Worm (Caenorhabditis elegans) whole organism, L2 larva: ENCODE results near the gene srw-112.
"Not testable (repeated sequence)": the region's sequence is repeated elsewhere in the genome, so short reads cannot be mapped to it uniquely, and the experiment has no call there.

Source experiments
- lin-13 ChIP-seq: fragments of 150-350 bp; optimal IDR thresholded peaks from 2 replicates; lab custom pipeline; 2014; ENCODE audit warnings: missing biosample characterization, missing genetic modification reagents, missing genetic modification characterization
- nhr-237 ChIP-seq: fragments of 150-350 bp; optimal IDR thresholded peaks from 2 replicates; lab custom pipeline; 2014; ENCODE audit warnings: missing biosample characterization, missing genetic modification characterization
- ztf-4 ChIP-seq: fragments of 150-350 bp; optimal IDR thresholded peaks from 2 replicates; lab custom pipeline; 2014; ENCODE audit warnings: missing biosample characterization, missing genetic modification characterization

DNA sequence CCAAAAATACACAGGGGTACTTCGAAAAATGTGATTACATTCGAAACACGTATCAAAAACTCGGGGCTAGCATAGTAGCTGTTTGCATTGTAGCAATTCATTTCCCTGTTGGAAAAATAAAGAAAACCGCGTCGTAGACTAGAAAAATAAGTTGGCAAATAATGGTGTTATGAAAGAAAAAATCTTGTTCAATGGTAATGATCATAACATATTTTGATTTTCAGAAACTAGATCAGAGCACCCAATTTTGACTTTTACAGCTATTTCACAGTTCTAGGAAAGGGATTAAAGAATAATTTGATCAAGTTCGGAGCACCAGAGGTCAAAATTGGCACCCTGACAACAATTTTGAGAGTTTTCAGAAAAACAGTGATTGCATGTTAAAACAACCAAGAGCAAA, 50.5 kb downstream of the srw-112 start, which contains the start of gene srh-248:
- TF ChIP-seq nhr-237 (tag; lab: Kevin White, UChicago); lin-13 (GFP tag; lab: Kevin White, UChicago); ztf-4 (tag; lab: Kevin White, UChicago): not testable (repeated sequence)
